Worm (Caenorhabditis elegans) whole organism, early embryonic: ENCODE data around the gene T04C12.1.

Experiments
- F13C5.2 ChIP-seq: sonication (generic microtip); optimal IDR thresholded peaks from 2 replicates; lab custom pipeline; 2017; ENCODE audit warnings: mild to moderate bottlenecking, missing genetic modification characterization, inconsistent platforms, missing compliant biosample characterization
- ama-1 ChIP-seq: fragments of 150-350 bp; optimal IDR thresholded peaks from 2 replicates; lab custom pipeline; 2014
- scrt-1 ChIP-seq: fragments of 200-800 bp; sonication (Bioruptor generic); IDR thresholded peaks from 2 replicates; pipeline ENCODE4 v1.3.6; 2022; ENCODE audit warnings: missing genetic modification characterization, missing compliant biosample characterization
- sea-1 ChIP-seq: fragments of 200-800 bp; sonication (Bioruptor generic); conservative IDR thresholded peaks from 2 replicates; pipeline ENCODE4 v1.3.6; 2022; ENCODE audit warnings: missing genetic modification characterization, missing compliant biosample characterization

DNA sequence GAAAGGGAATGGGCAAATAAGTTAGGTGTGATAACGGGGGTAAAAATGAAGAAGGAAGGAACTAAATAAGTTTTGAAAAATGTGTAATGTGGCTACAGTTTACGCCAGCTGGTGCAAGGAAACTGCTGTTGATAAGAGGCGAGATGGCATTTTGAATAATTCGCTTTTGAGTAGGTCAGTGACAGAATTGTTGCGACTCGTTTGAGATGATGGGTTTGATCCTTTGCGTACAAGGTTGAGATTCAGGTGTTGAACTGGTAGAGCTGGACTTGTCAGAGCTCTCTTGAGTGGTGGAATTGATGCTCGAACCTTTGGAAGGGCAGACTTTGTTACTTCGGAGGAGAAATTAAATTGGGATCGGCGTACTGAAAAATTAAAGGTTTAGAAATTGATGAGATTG, 47.3 kb downstream of the T04C12.1 start:
- TF ChIP-seq F13C5.2 (tag; lab: Kevin White, UChicago) (no peak), sea-1 (no peak), ama-1 (no peak), scrt-1 (GFP tag; lab: Robert Waterston, UW) (no peak)
